Fruit fly (Drosophila melanogaster) whole organism, prepupa: ENCODE measurements around the gene Vps15.
A peak's percentile ranks its signal among the peaks of the same experiment; 100 is the strongest.

Experiments
- Blimp-1 ChIP-seq: fragments of 200-800 bp; sonication (Bioruptor generic); optimal IDR thresholded peaks from 3 replicates; lab custom pipeline; 2017; ENCODE audit warnings: missing biosample characterization, missing genetic modification characterization, mild to moderate bottlenecking, moderate library complexity, missing genetic modification reagents
- CG11294 ChIP-seq: fragments of 200-800 bp; sonication (Bioruptor generic); IDR thresholded peaks from 2 replicates; pipeline ENCODE4 v1.3.6; 2022; ENCODE audit warnings: missing biosample characterization, missing genetic modification characterization
- CG11762 ChIP-seq: fragments of 200-800 bp; sonication (Bioruptor generic); optimal IDR thresholded peaks from 3 replicates; lab custom pipeline; 2016; ENCODE audit warnings: missing biosample characterization, missing genetic modification characterization; ENCODE audit not compliant: insufficient read depth
- CG11902 ChIP-seq: fragments of 200-800 bp; sonication (Bioruptor generic); optimal IDR thresholded peaks from 3 replicates; lab custom pipeline; 2016; ENCODE audit warnings: missing biosample characterization, missing genetic modification characterization
- CG15336 ChIP-seq: fragments of 200-800 bp; sonication (Bioruptor generic); IDR thresholded peaks from 2 replicates; pipeline ENCODE4 v1.3.6; 2022; ENCODE audit warnings: missing biosample characterization, missing genetic modification characterization
- CG3032 ChIP-seq: fragments of 200-800 bp; optimal IDR thresholded peaks from 2 replicates; lab custom pipeline; 2019; ENCODE audit warnings: missing biosample characterization, mild to moderate bottlenecking, missing genetic modification characterization, moderate library complexity
- CG31627 ChIP-seq: fragments of 200-800 bp; sonication (Bioruptor generic); optimal IDR thresholded peaks from 3 replicates; lab custom pipeline; 2016; ENCODE audit warnings: missing biosample characterization, missing genetic modification characterization
- CG34406 ChIP-seq: fragments of 200-800 bp; sonication (Bioruptor generic); optimal IDR thresholded peaks from 3 replicates; lab custom pipeline; 2016; ENCODE audit warnings: missing biosample characterization, missing genetic modification characterization
- CG4318 ChIP-seq: fragments of 200-800 bp; sonication (Bioruptor generic); optimal IDR thresholded peaks from 3 replicates; lab custom pipeline; 2017; ENCODE audit warnings: missing biosample characterization, mild to moderate bottlenecking, missing genetic modification characterization
- CG6163 ChIP-seq: fragments of 200-800 bp; sonication (Bioruptor generic); IDR thresholded peaks from 3 replicates; pipeline ENCODE4 v1.3.6; 2022; ENCODE audit warnings: missing biosample characterization, missing genetic modification characterization
- CG6276 ChIP-seq: fragments of 200-800 bp; sonication (Bioruptor generic); optimal IDR thresholded peaks from 2 replicates; lab custom pipeline; 2017; ENCODE audit warnings: missing biosample characterization, mild to moderate bottlenecking, missing genetic modification characterization
- CG6792 ChIP-seq: fragments of 200-800 bp; sonication (Bioruptor generic); optimal IDR thresholded peaks from 3 replicates; lab custom pipeline; 2016; ENCODE audit warnings: missing biosample characterization, missing genetic modification characterization
- CG6808 ChIP-seq: fragments of 200-800 bp; sonication (Bioruptor generic); optimal IDR thresholded peaks from 3 replicates; lab custom pipeline; 2017; ENCODE audit warnings: missing biosample characterization, missing genetic modification characterization, mild to moderate bottlenecking, moderate library complexity, missing genetic modification reagents
- CG8319 ChIP-seq: fragments of 200-800 bp; sonication (Bioruptor generic); optimal IDR thresholded peaks from 3 replicates; lab custom pipeline; 2016; ENCODE audit warnings: missing biosample characterization, missing genetic modification characterization
- Eip78C ChIP-seq: fragments of 200-800 bp; sonication (Bioruptor generic); peaks from one replicate; lab custom pipeline; 2016; ENCODE audit warnings: missing biosample characterization, missing genetic modification characterization
- Ets21C ChIP-seq: fragments of 200-800 bp; sonication (Bioruptor generic); optimal IDR thresholded peaks from 3 replicates; lab custom pipeline; 2016; ENCODE audit warnings: missing biosample characterization, missing genetic modification characterization
- Ets96B ChIP-seq: fragments of 200-800 bp; optimal IDR thresholded peaks from 2 replicates; lab custom pipeline; 2019; ENCODE audit warnings: missing biosample characterization, mild to moderate bottlenecking, missing genetic modification characterization, moderate library complexity
- Gug ChIP-seq: fragments of 200-800 bp; sonication (Bioruptor generic); IDR thresholded peaks from 2 replicates; pipeline ENCODE4 v1.3.6; 2022; ENCODE audit warnings: missing biosample characterization, missing genetic modification characterization
- Hr38 ChIP-seq: sonication (Bioruptor generic); optimal IDR thresholded peaks from 2 replicates; lab custom pipeline; 2016; ENCODE audit warnings: missing biosample characterization, missing genetic modification characterization
- Hr39 ChIP-seq: fragments of 200-800 bp; sonication (Bioruptor generic); optimal IDR thresholded peaks from 2 replicates; lab custom pipeline; 2016; ENCODE audit warnings: missing biosample characterization, missing genetic modification characterization
- Hr4 ChIP-seq: fragments of 200-800 bp; sonication (Bioruptor generic); optimal IDR thresholded peaks from 3 replicates; lab custom pipeline; 2016; ENCODE audit warnings: missing biosample characterization, missing genetic modification characterization
- Lpt ChIP-seq: fragments of 200-800 bp; sonication (Bioruptor generic); optimal IDR thresholded peaks from 3 replicates; lab custom pipeline; 2016; ENCODE audit warnings: missing biosample characterization, missing genetic modification characterization
- Sox102F ChIP-seq: fragments of 200-800 bp; sonication (Bioruptor generic); optimal IDR thresholded peaks from 2 replicates; lab custom pipeline; 2016; ENCODE audit warnings: missing biosample characterization, mild to moderate bottlenecking, missing genetic modification characterization
- Sox14 ChIP-seq: fragments of 200-800 bp; sonication (Bioruptor generic); optimal IDR thresholded peaks from 3 replicates; lab custom pipeline; 2016; ENCODE audit warnings: missing biosample characterization, missing genetic modification characterization
- Sox15 ChIP-seq: fragments of 200-800 bp; sonication (Bioruptor generic); optimal IDR thresholded peaks from 3 replicates; lab custom pipeline; 2016; ENCODE audit warnings: missing biosample characterization, missing genetic modification characterization
- cyc ChIP-seq: fragments of 200-800 bp; sonication (Bioruptor generic); optimal IDR thresholded peaks from 3 replicates; lab custom pipeline; 2016; ENCODE audit warnings: missing biosample characterization, missing genetic modification characterization
- dsx ChIP-seq: fragments of 200-800 bp; optimal IDR thresholded peaks from 3 replicates; lab custom pipeline; 2019; ENCODE audit warnings: missing biosample characterization, mild to moderate bottlenecking, missing genetic modification characterization, moderate library complexity; ENCODE audit not compliant: poor library complexity, severe bottlenecking
- eg ChIP-seq: fragments of 200-800 bp; sonication (Bioruptor generic); IDR thresholded peaks from 3 replicates; pipeline ENCODE4 v1.3.6; 2022; ENCODE audit warnings: missing biosample characterization, missing genetic modification characterization
- esn ChIP-seq: fragments of 200-800 bp; sonication (Bioruptor generic); optimal IDR thresholded peaks from 2 replicates; lab custom pipeline; 2016; ENCODE audit warnings: missing biosample characterization, mild to moderate bottlenecking, missing genetic modification characterization, moderate library complexity
- lz ChIP-seq: fragments of 200-800 bp; sonication (Bioruptor generic); optimal IDR thresholded peaks from 3 replicates; lab custom pipeline; 2016; ENCODE audit warnings: missing biosample characterization, missing genetic modification characterization
- net ChIP-seq: fragments of 200-800 bp; sonication (Bioruptor generic); optimal IDR thresholded peaks from 3 replicates; lab custom pipeline; 2016; ENCODE audit warnings: missing biosample characterization, missing genetic modification characterization
- salr ChIP-seq, 2 experiments: fragments of 200-800 bp; sonication (Bioruptor generic); optimal IDR thresholded peaks; 3 replicates each; lab custom pipeline; 2016 to 2018; ENCODE audit warnings: missing biosample characterization in 2 of 2, missing genetic modification characterization in 2 of 2, mild to moderate bottlenecking in 1 of 2
- topi ChIP-seq: fragments of 200-800 bp; sonication (Bioruptor generic); optimal IDR thresholded peaks from 3 replicates; lab custom pipeline; 2016; ENCODE audit warnings: missing biosample characterization, missing genetic modification characterization
- vri ChIP-seq: fragments of 200-800 bp; sonication (Bioruptor generic); optimal IDR thresholded peaks from 3 replicates; lab custom pipeline; 2016; ENCODE audit warnings: missing biosample characterization, mild to moderate bottlenecking, missing genetic modification characterization

Gene Vps15

dm6 chr3R:9260421-9260973 is 14.8 kb upstream of the Vps15 start, which contains the start of gene ATP6AP2:
Gene ATP6AP2, plus strand, starts transcription at chr3R:9260638.
- TF ChIP-seq esn (peak; percentile 59), CG3032 (tag; lab: Kevin White, UChicago) (peak; percentile 58), lz (GFP tag; lab: Kevin White, UChicago) (peak; percentile 35), cyc (GFP tag; lab: Kevin White, UChicago) (peak; percentile 35), Eip78C (GFP tag; lab: Kevin White, UChicago) (peak; percentile 76), salr (GFP tag; optimal IDR thresholded peaks at IDR 0.05; lab: Kevin White, UChicago) (no peak), CG4318 (no peak), CG31627 (GFP tag; lab: Kevin White, UChicago) (peak; percentile 38)

dm6 chr3R:9258252-9259225 is 12.9 kb upstream of the Vps15 start, which contains the start of the genes Ibf2 and Ibf1:
Gene Ibf2, minus strand, starts transcription at chr3R:9258501.
Gene Ibf1, plus strand, starts transcription at chr3R:9258964.
- TF ChIP-seq Sox15 (GFP tag; lab: Kevin White, UChicago) (no peak), cyc (GFP tag; lab: Kevin White, UChicago) (no peak), CG6276 (GFP tag; lab: Kevin White, UChicago) (no peak), topi (GFP tag; lab: Kevin White, UChicago) (no peak), Eip78C (GFP tag; lab: Kevin White, UChicago) (peak; percentile 13)

- TF ChIP-seq CG6276 (GFP tag; lab: Kevin White, UChicago) (no peak), dsx (GFP tag; lab: Kevin White, UChicago) (no peak), CG15336 (GFP tag; lab: Robert Waterston, UW) (no peak), Ets96B (tag; lab: Kevin White, UChicago) (no peak), Hr39 (no peak), CG6808 (GFP tag; lab: Kevin White, UChicago) (no peak), CG6163 (GFP tag; lab: Robert Waterston, UW) (no peak), CG6792 (GFP tag; lab: Kevin White, UChicago) (no peak), Hr38 (no peak), Sox102F (GFP tag; lab: Kevin White, UChicago) (no peak), Gug (GFP tag; lab: Robert Waterston, UW) (no peak), Ets21C (GFP tag; lab: Kevin White, UChicago) (no peak), Sox15 (GFP tag; lab: Kevin White, UChicago) (no peak), Hr4 (GFP tag; lab: Kevin White, UChicago) (no peak), CG34406 (no peak), eg (no peak), Lpt (GFP tag; lab: Kevin White, UChicago) (no peak)
Observed at dm6 chr3R:9257616-9258015, 11.9 kb upstream of the Vps15 start, which contains the start of gene CG16736. Gene CG16736, minus strand, starts transcription at chr3R:9257716.

- TF ChIP-seq Sox102F (GFP tag; lab: Kevin White, UChicago) (no peak), CG4318 (no peak), CG8319 (GFP tag; lab: Kevin White, UChicago) (no peak), CG11902 (no peak), Sox15 (GFP tag; lab: Kevin White, UChicago) (no peak), CG11294 (GFP tag; lab: Robert Waterston, UW) (no peak), Blimp-1 (GFP tag; lab: Kevin White, UChicago) (no peak), Ets21C (GFP tag; lab: Kevin White, UChicago) (no peak), lz (GFP tag; lab: Kevin White, UChicago) (no peak), CG31627 (GFP tag; lab: Kevin White, UChicago) (no peak), CG11762 (GFP tag; lab: Kevin White, UChicago) (no peak), CG34406 (no peak), dsx (GFP tag; lab: Kevin White, UChicago) (no peak), Sox14 (GFP tag; lab: Kevin White, UChicago) (no peak), Gug (GFP tag; lab: Robert Waterston, UW) (no peak), CG3032 (tag; lab: Kevin White, UChicago) (no peak), vri (GFP tag; lab: Kevin White, UChicago) (no peak), net (GFP tag; lab: Kevin White, UChicago) (no peak)
Observed at dm6 chr3R:9254798-9255197, 9.1 kb upstream of the Vps15 start, which contains the start of gene CG16734. Gene CG16734, plus strand, starts transcription at chr3R:9255052.
